Worm (Caenorhabditis elegans) whole organism, late embryonic: Measurements from ENCODE around the gene msp-53.
"Not testable (repeated sequence)": the region's sequence is repeated elsewhere in the genome, so short reads cannot be mapped to it uniquely, and the experiment has no call there.

Experiments used
- C38D4.7 ChIP-seq: fragments of 200-800 bp; sonication (Bioruptor generic); optimal IDR thresholded peaks from 2 replicates; lab custom pipeline; 2018; ENCODE audit warnings: mild to moderate bottlenecking, missing genetic modification characterization, moderate library complexity, missing compliant biosample characterization
- ama-1 ChIP-seq: fragments of 150-350 bp; optimal IDR thresholded peaks from 2 replicates; lab custom pipeline; 2014
- ceh-9 ChIP-seq: sonication (generic microtip); optimal IDR thresholded peaks from 2 replicates; lab custom pipeline; 2016; ENCODE audit warnings: mild to moderate bottlenecking, missing genetic modification characterization, inconsistent platforms, missing compliant biosample characterization
- hlh-15 ChIP-seq: sonication (generic microtip); optimal IDR thresholded peaks from 2 replicates; lab custom pipeline; 2016; ENCODE audit warnings: missing genetic modification characterization, missing compliant biosample characterization
- hlh-8 ChIP-seq: sonication (generic microtip); optimal IDR thresholded peaks from 2 replicates; lab custom pipeline; 2016; ENCODE audit warnings: missing genotype, missing genetic modification characterization, missing compliant biosample characterization
- lin-11 ChIP-seq: fragments of 200-800 bp; sonication (Bioruptor generic); optimal IDR thresholded peaks from 2 replicates; lab custom pipeline; 2018; ENCODE audit warnings: mild to moderate bottlenecking, missing genetic modification characterization, missing compliant biosample characterization
- nhr-11 ChIP-seq: fragments of 150-350 bp; optimal IDR thresholded peaks from 2 replicates; lab custom pipeline; 2014; ENCODE audit warnings: missing biosample characterization, missing genetic modification characterization
- pqm-1 ChIP-seq: sonication (generic microtip); optimal IDR thresholded peaks from 2 replicates; lab custom pipeline; 2016; ENCODE audit warnings: missing genetic modification characterization, missing compliant biosample characterization
- rnt-1 ChIP-seq: sonication (generic microtip); optimal IDR thresholded peaks from 2 replicates; lab custom pipeline; 2016; ENCODE audit warnings: missing genetic modification characterization, missing compliant biosample characterization
- tbx-2 ChIP-seq: sonication (generic microtip); optimal IDR thresholded peaks from 2 replicates; lab custom pipeline; 2016; ENCODE audit warnings: missing genetic modification characterization, missing compliant biosample characterization
- tbx-7 ChIP-seq: sonication (generic microtip); optimal IDR thresholded peaks from 2 replicates; lab custom pipeline; 2016; ENCODE audit warnings: missing genotype, missing genetic modification characterization, missing compliant biosample characterization
- unc-42 ChIP-seq: sonication (generic microtip); optimal IDR thresholded peaks from 2 replicates; lab custom pipeline; 2016; ENCODE audit warnings: missing genotype, missing genetic modification characterization, missing compliant biosample characterization
- zip-5 ChIP-seq: sonication (generic microtip); optimal IDR thresholded peaks from 2 replicates; lab custom pipeline; 2016; ENCODE audit warnings: missing genetic modification characterization, missing compliant biosample characterization

DNA sequence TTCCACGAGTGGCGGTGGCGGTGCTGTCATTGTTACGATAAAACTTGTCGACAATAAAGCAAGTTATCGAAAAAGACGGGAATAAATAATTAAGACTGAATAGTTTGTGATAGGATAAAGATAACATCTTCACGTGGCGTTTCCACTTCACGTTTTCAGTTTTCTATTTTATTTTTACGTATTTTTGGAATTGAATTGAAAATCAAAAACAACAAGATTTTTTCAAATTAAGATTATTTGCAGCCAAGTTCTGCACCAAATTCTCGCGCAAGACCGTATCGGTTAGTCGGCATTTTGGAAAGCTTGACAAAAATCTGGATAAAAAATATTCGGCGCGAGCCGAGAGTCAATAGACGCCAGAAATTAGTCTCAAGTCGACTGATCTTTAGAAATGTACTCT is 2.0 kb upstream of the msp-53 start, which contains the start of gene ttbk-2.2:
- not testable (repeated sequence) for TF ChIP-seq zip-5; ama-1 (lab: Kevin White, UChicago); tbx-7 (tag; lab: Kevin White, UChicago); rnt-1 (tag; lab: Kevin White, UChicago); hlh-8; nhr-11; hlh-15 (tag; lab: Kevin White, UChicago); pqm-1 (tag; lab: Kevin White, UChicago); unc-42 (tag; lab: Kevin White, UChicago); tbx-2 (tag; lab: Kevin White, UChicago); C38D4.7 (GFP tag; lab: Kevin White, UChicago); lin-11 (tag; lab: Kevin White, UChicago); ceh-9
